Fruit fly (Drosophila melanogaster) whole organism, embryonic: ENCODE data around the gene CG6479.
A peak's percentile ranks its signal among the peaks of the same experiment; 100 is the strongest.

Experiments used
- Atf6 ChIP-seq: fragments of 200-800 bp; sonication (Bioruptor generic); IDR thresholded peaks from 2 replicates; pipeline ENCODE4 v1.3.6; 2022; ENCODE audit warnings: missing biosample characterization, missing genetic modification characterization
- CG11398 ChIP-seq: fragments of 200-800 bp; sonication (Bioruptor generic); optimal IDR thresholded peaks from 2 replicates; lab custom pipeline; 2016; ENCODE audit warnings: missing biosample characterization, missing genetic modification characterization
- CG14014 ChIP-seq: fragments of 200-800 bp; sonication (Bioruptor generic); IDR thresholded peaks from 2 replicates; pipeline ENCODE4 v1.3.6; 2022; ENCODE audit warnings: missing biosample characterization, missing genetic modification characterization
- CG17385 ChIP-seq: fragments of 200-800 bp; sonication (Bioruptor generic); optimal IDR thresholded peaks from 3 replicates; lab custom pipeline; 2018; ENCODE audit warnings: missing biosample characterization, mild to moderate bottlenecking, missing genetic modification characterization
- CG17829 ChIP-seq: fragments of 200-800 bp; optimal IDR thresholded peaks from 2 replicates; lab custom pipeline; 2019; ENCODE audit warnings: missing biosample characterization, mild to moderate bottlenecking, missing genetic modification characterization, moderate library complexity
- CG18011 ChIP-seq: fragments of 200-800 bp; sonication (Bioruptor generic); optimal IDR thresholded peaks from 2 replicates; lab custom pipeline; 2017; ENCODE audit warnings: missing biosample characterization, missing genetic modification characterization, mild to moderate bottlenecking, moderate library complexity, missing genotype
- CG18262 ChIP-seq: fragments of 200-800 bp; optimal IDR thresholded peaks from 3 replicates; lab custom pipeline; 2019; ENCODE audit warnings: missing biosample characterization, mild to moderate bottlenecking, missing genetic modification characterization, moderate library complexity
- CG30403 ChIP-seq: fragments of 200-800 bp; sonication (Bioruptor generic); optimal IDR thresholded peaks from 3 replicates; lab custom pipeline; 2016; ENCODE audit warnings: missing biosample characterization, missing genetic modification characterization
- CG3838 ChIP-seq: fragments of 200-800 bp; sonication (Bioruptor generic); optimal IDR thresholded peaks from 3 replicates; lab custom pipeline; 2016; ENCODE audit warnings: missing biosample characterization, missing genetic modification characterization
- CG42726 ChIP-seq: fragments of 200-800 bp; sonication (Bioruptor generic); IDR thresholded peaks from 2 replicates; pipeline ENCODE4 v1.3.6; 2022; ENCODE audit warnings: missing biosample characterization, missing genetic modification characterization; ENCODE audit not compliant: partially characterized antibody
- CG43689 ChIP-seq: fragments of 200-800 bp; sonication (Bioruptor generic); IDR thresholded peaks from 2 replicates; pipeline ENCODE4 v1.3.6; 2022; ENCODE audit warnings: missing biosample characterization, missing genetic modification characterization
- CG4730 ChIP-seq: fragments of 200-800 bp; sonication (Bioruptor generic); IDR thresholded peaks from 2 replicates; pipeline ENCODE4 v1.3.6; 2022; ENCODE audit warnings: missing biosample characterization, missing genetic modification characterization
- CG5180 ChIP-seq: fragments of 200-800 bp; sonication (Bioruptor generic); optimal IDR thresholded peaks from 3 replicates; lab custom pipeline; 2017; ENCODE audit warnings: missing biosample characterization, missing genetic modification characterization, mild to moderate bottlenecking, moderate library complexity, missing genetic modification reagents
- CG6689 ChIP-seq: fragments of 200-800 bp; sonication (Bioruptor generic); IDR thresholded peaks from 2 replicates; pipeline ENCODE4 v1.3.6; 2022; ENCODE audit warnings: missing biosample characterization, missing genetic modification characterization
- CG8388 ChIP-seq: fragments of 200-800 bp; sonication (Bioruptor generic); optimal IDR thresholded peaks from 2 replicates; lab custom pipeline; 2019; ENCODE audit warnings: missing biosample characterization, mild to moderate bottlenecking, missing genetic modification characterization, moderate library complexity
- CG9215 ChIP-seq: fragments of 200-800 bp; sonication (Bioruptor generic); IDR thresholded peaks from 2 replicates; pipeline ENCODE4 v1.3.6; 2022; ENCODE audit warnings: missing biosample characterization, missing genetic modification characterization
- CG9797 ChIP-seq: fragments of 200-800 bp; sonication (Bioruptor generic); optimal IDR thresholded peaks from 3 replicates; lab custom pipeline; 2018; ENCODE audit warnings: missing biosample characterization, mild to moderate bottlenecking, missing genetic modification characterization
- Dad ChIP-seq: fragments of 200-800 bp; sonication (Bioruptor generic); optimal IDR thresholded peaks from 3 replicates; lab custom pipeline; 2016; ENCODE audit warnings: missing biosample characterization, missing genetic modification characterization
- Dp ChIP-seq: fragments of 200-800 bp; sonication (Bioruptor generic); optimal IDR thresholded peaks from 2 replicates; lab custom pipeline; 2018; ENCODE audit warnings: missing biosample characterization, mild to moderate bottlenecking, missing genetic modification characterization, moderate library complexity
- Fer1 ChIP-seq: fragments of 200-800 bp; sonication (Bioruptor generic); optimal IDR thresholded peaks from 2 replicates; lab custom pipeline; 2017; ENCODE audit warnings: missing biosample characterization, mild to moderate bottlenecking, missing genetic modification characterization
- HLH4C ChIP-seq: fragments of 200-800 bp; sonication (Bioruptor generic); IDR thresholded peaks from 3 replicates; pipeline ENCODE4 v1.3.6; 2022; ENCODE audit warnings: missing biosample characterization, missing genetic modification characterization; ENCODE audit not compliant: partially characterized antibody
- HLH54F ChIP-seq: fragments of 200-800 bp; sonication (Bioruptor generic); optimal IDR thresholded peaks from 3 replicates; lab custom pipeline; 2016; ENCODE audit warnings: missing biosample characterization, missing genetic modification characterization
- Hsf ChIP-seq: fragments of 200-800 bp; sonication (Bioruptor generic); optimal IDR thresholded peaks from 3 replicates; lab custom pipeline; 2016; ENCODE audit warnings: missing biosample characterization, missing genetic modification characterization
- Jarid2 ChIP-seq: fragments of 200-800 bp; sonication (Bioruptor generic); optimal IDR thresholded peaks from 3 replicates; lab custom pipeline; 2017; ENCODE audit warnings: mild to moderate bottlenecking, missing biosample characterization, missing genetic modification reagents, missing genetic modification characterization
- NC2α ChIP-seq: fragments of 200-800 bp; sonication (Bioruptor generic); optimal IDR thresholded peaks from 2 replicates; lab custom pipeline; 2016; ENCODE audit warnings: missing biosample characterization, missing genetic modification characterization
- PHDP ChIP-seq: fragments of 200-800 bp; sonication (Bioruptor generic); optimal IDR thresholded peaks from 3 replicates; lab custom pipeline; 2018; ENCODE audit warnings: missing biosample characterization, mild to moderate bottlenecking, missing genetic modification characterization, moderate library complexity
- Ravus ChIP-seq: fragments of 200-800 bp; sonication (Bioruptor generic); IDR thresholded peaks from 2 replicates; pipeline ENCODE4 v1.3.6; 2022; ENCODE audit warnings: missing biosample characterization, missing genetic modification characterization
- Rx ChIP-seq: fragments of 200-800 bp; sonication (Bioruptor generic); IDR thresholded peaks from 2 replicates; pipeline ENCODE4 v1.3.6; 2022; ENCODE audit warnings: missing biosample characterization, missing genetic modification characterization
- Sin3A ChIP-seq: fragments of >200 bp; optimal IDR thresholded peaks from 2 replicates; lab custom pipeline; 2018
- Vsx1 ChIP-seq: fragments of 200-800 bp; sonication (Bioruptor generic); optimal IDR thresholded peaks from 2 replicates; lab custom pipeline; 2017; ENCODE audit warnings: missing biosample characterization, mild to moderate bottlenecking, missing genetic modification characterization, missing genetic modification reagents
- YL-1 ChIP-seq: fragments of 200-800 bp; sonication (Bioruptor generic); optimal IDR thresholded peaks from 3 replicates; lab custom pipeline; 2017; ENCODE audit warnings: missing biosample characterization, mild to moderate bottlenecking, missing genetic modification characterization
- ase ChIP-seq: fragments of 200-800 bp; sonication (Bioruptor generic); IDR thresholded peaks from 3 replicates; pipeline ENCODE4 v1.3.6; 2022; ENCODE audit warnings: missing biosample characterization, missing genetic modification characterization
- btn ChIP-seq: fragments of 200-800 bp; sonication (Bioruptor generic); optimal IDR thresholded peaks from 2 replicates; lab custom pipeline; 2016; ENCODE audit warnings: missing biosample characterization, missing genetic modification characterization
- dm ChIP-seq: fragments of 200-800 bp; sonication (Bioruptor generic); optimal IDR thresholded peaks from 3 replicates; lab custom pipeline; 2016; ENCODE audit warnings: missing biosample characterization, missing genetic modification characterization
- dpn ChIP-seq, 2 experiments: fragments of 200-800 bp; sonication (Bioruptor generic); optimal IDR thresholded peaks; 3 replicates each; lab custom pipeline; 2016; ENCODE audit warnings: missing biosample characterization in 2 of 2, missing genetic modification characterization in 2 of 2
- eyg ChIP-seq: fragments of 200-800 bp; sonication (Bioruptor generic); optimal IDR thresholded peaks from 3 replicates; lab custom pipeline; 2016; ENCODE audit warnings: missing biosample characterization, missing genetic modification characterization
- grau ChIP-seq: fragments of 200-800 bp; optimal IDR thresholded peaks from 3 replicates; lab custom pipeline; 2019; ENCODE audit warnings: missing biosample characterization, mild to moderate bottlenecking, missing genetic modification characterization, moderate library complexity
- ham ChIP-seq: fragments of 200-800 bp; sonication (Bioruptor generic); IDR thresholded peaks from 2 replicates; pipeline ENCODE4 v1.3.6; 2022; ENCODE audit warnings: missing biosample characterization, missing genetic modification characterization
- insv ChIP-seq, 2 experiments: fragments of 200-800 bp; sonication (Bioruptor generic); optimal IDR thresholded peaks; 3 replicates each; lab custom pipeline; 2016 to 2018; ENCODE audit warnings: missing biosample characterization in 2 of 2, missing genetic modification characterization in 2 of 2
- jigr1 ChIP-seq: fragments of 200-800 bp; sonication (Bioruptor generic); IDR thresholded peaks from 3 replicates; pipeline ENCODE4 v1.3.6; 2022; ENCODE audit warnings: missing biosample characterization, missing genetic modification characterization
- lilli ChIP-seq: fragments of 200-800 bp; sonication (Bioruptor generic); optimal IDR thresholded peaks from 3 replicates; lab custom pipeline; 2016; ENCODE audit warnings: missing biosample characterization, missing genetic modification characterization
- nom ChIP-seq: fragments of 200-800 bp; sonication (Bioruptor generic); optimal IDR thresholded peaks from 2 replicates; lab custom pipeline; 2017; ENCODE audit warnings: missing biosample characterization, missing genetic modification characterization, mild to moderate bottlenecking, moderate library complexity, missing genetic modification reagents
- prd ChIP-seq, 3 experiments: fragments of >200 bp in 2 of 3; fragments of 200-800 bp in 1 of 3; sonication (Bioruptor generic) in 1 of 3; optimal IDR thresholded peaks in 2 of 3; IDR thresholded peaks in 1 of 3; 2 replicates in 2 of 3; 3 replicates in 1 of 3; pipeline versions ENCODE4 v1.3.6 to Lab custom; 2017 to 2022; ENCODE audit warnings: missing biosample characterization in 1 of 3, missing genetic modification characterization in 1 of 3
- run ChIP-seq: fragments of 200-800 bp; sonication (Bioruptor generic); optimal IDR thresholded peaks from 3 replicates; lab custom pipeline; 2018; ENCODE audit warnings: missing biosample characterization, mild to moderate bottlenecking, missing genetic modification characterization
- sc ChIP-seq, 3 experiments: fragments of >200 bp in 2 of 3; fragments of 200-800 bp in 1 of 3; sonication (Bioruptor generic) in 1 of 3; optimal IDR thresholded peaks; 2 replicates in 2 of 3; 3 replicates in 1 of 3; lab custom pipeline; 2017; ENCODE audit warnings: mild to moderate bottlenecking in 1 of 3, missing biosample characterization in 1 of 3, missing genetic modification characterization in 1 of 3, missing genetic modification reagents in 1 of 3
- sisA ChIP-seq: fragments of 200-800 bp; sonication (Bioruptor generic); IDR thresholded peaks from 2 replicates; pipeline ENCODE4 v1.3.6; 2022; ENCODE audit warnings: missing biosample characterization, missing genetic modification characterization
- sqz ChIP-seq: fragments of 200-800 bp; sonication (Bioruptor generic); optimal IDR thresholded peaks from 3 replicates; lab custom pipeline; 2018; ENCODE audit warnings: missing biosample characterization, mild to moderate bottlenecking, missing genetic modification characterization
- stc ChIP-seq: fragments of 200-800 bp; sonication (Bioruptor generic); IDR thresholded peaks from 2 replicates; pipeline ENCODE4 v1.3.6; 2022; ENCODE audit warnings: missing biosample characterization, missing genetic modification characterization
- tap ChIP-seq: fragments of 200-800 bp; optimal IDR thresholded peaks from 3 replicates; lab custom pipeline; 2019; ENCODE audit warnings: missing biosample characterization, mild to moderate bottlenecking, missing genetic modification characterization, moderate library complexity
- tna ChIP-seq: fragments of 200-800 bp; sonication (Bioruptor generic); IDR thresholded peaks from 2 replicates; pipeline ENCODE4 v1.3.6; 2022; ENCODE audit warnings: missing biosample characterization, missing genetic modification characterization; ENCODE audit not compliant: partially characterized antibody
- tx ChIP-seq: fragments of 200-800 bp; sonication (Bioruptor generic); optimal IDR thresholded peaks from 2 replicates; lab custom pipeline; 2016; ENCODE audit warnings: missing biosample characterization, missing genetic modification characterization
- yki ChIP-seq: fragments of >200 bp; optimal IDR thresholded peaks from 3 replicates; lab custom pipeline; 2018

The CG6479 gene

DNA sequence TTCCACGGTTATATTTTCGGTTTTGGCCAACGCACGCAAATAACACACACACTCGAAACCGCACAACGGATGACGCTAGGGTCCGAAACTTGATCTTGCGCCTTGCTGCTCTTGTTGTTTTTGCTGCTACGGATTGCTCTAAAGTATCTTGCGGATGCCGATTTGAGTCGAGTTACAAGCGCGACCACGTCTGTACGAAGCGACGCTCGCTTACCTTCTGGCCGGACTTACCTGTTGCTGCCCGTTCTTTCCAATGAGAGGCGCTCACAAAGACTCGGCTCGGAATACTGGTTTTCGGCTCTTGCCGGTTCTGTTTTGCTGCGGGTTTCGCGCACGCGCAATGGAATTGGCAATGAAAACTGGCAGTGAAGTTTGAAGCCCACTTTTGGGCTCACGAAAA is 40.2 kb upstream of the CG6479 start, which contains the start of gene Cad74A (continued):
- no peak for TF ChIP-seq lilli (GFP tag; lab: Kevin White, UChicago)
- TF ChIP-seq CG17829 (tag; lab: Kevin White, UChicago), result peak; percentile 9
- TF ChIP-seq tap (tag; lab: Kevin White, UChicago), result no peak
- TF ChIP-seq Atf6 (GFP tag; lab: Robert Waterston, UW), result no peak
- no peak for TF ChIP-seq CG9215 (GFP tag; lab: Robert Waterston, UW)
- TF ChIP-seq Ravus (GFP tag; lab: Robert Waterston, UW), result no peak
- TF ChIP-seq run, result no peak
- 0 out of 2 replicates have a peak, but pooled peaks have one; percentile 47 for TF ChIP-seq tna
- TF ChIP-seq sqz (GFP tag; lab: Kevin White, UChicago), result no peak
- TF ChIP-seq Rx (GFP tag; lab: Robert Waterston, UW), result no peak
- TF ChIP-seq CG17385 (GFP tag; lab: Kevin White, UChicago), result no peak
- TF ChIP-seq CG4730 (GFP tag; lab: Robert Waterston, UW), result no peak
- TF ChIP-seq sc (optimal IDR thresholded peaks at IDR 0.05; lab: Kevin White, UChicago), result no peak
- TF ChIP-seq sc (GFP tag; optimal IDR thresholded peaks at IDR 0.05; lab: Kevin White, UChicago), result no peak
- TF ChIP-seq Vsx1 (GFP tag; lab: Kevin White, UChicago), result no peak
- TF ChIP-seq CG42726, result peak; percentile 39; the same call in 1 of the 2 replicates
- no peak for TF ChIP-seq NC2α (GFP tag; lab: Kevin White, UChicago)
- no peak for TF ChIP-seq CG6689 (GFP tag; lab: Robert Waterston, UW)
- no peak for TF ChIP-seq Hsf (GFP tag; lab: Kevin White, UChicago)
- no peak for TF ChIP-seq Sin3A (lab: Kevin White, UChicago)
- no peak for TF ChIP-seq sisA (GFP tag; lab: Robert Waterston, UW)
- TF ChIP-seq jigr1, result no peak
- TF ChIP-seq CG18262 (tag; lab: Kevin White, UChicago), result no peak
- TF ChIP-seq CG8388, result no peak
- no peak for TF ChIP-seq CG43689 (GFP tag; lab: Robert Waterston, UW)
- TF ChIP-seq CG9797, result no peak
- TF ChIP-seq btn (GFP tag; lab: Kevin White, UChicago), result no peak
- no peak for TF ChIP-seq HLH54F (GFP tag; lab: Kevin White, UChicago)
- peak in 1 of 2 experiments; percentile 81 for TF ChIP-seq insv (GFP tag; optimal IDR thresholded peaks at IDR 0.05; lab: Kevin White, UChicago)
- no peak for TF ChIP-seq CG18011 (GFP tag; lab: Kevin White, UChicago)
- TF ChIP-seq dm (GFP tag; lab: Kevin White, UChicago), result no peak
- no peak for TF ChIP-seq CG3838
- no peak for TF ChIP-seq ham
- no peak for TF ChIP-seq CG30403 (GFP tag; lab: Kevin White, UChicago)
- TF ChIP-seq grau (tag; lab: Kevin White, UChicago), result no peak
- no peak for TF ChIP-seq YL-1 (GFP tag; lab: Kevin White, UChicago)
- TF ChIP-seq Dad (GFP tag; lab: Kevin White, UChicago), result no peak
- TF ChIP-seq eyg (GFP tag; lab: Kevin White, UChicago), result no peak
- TF ChIP-seq tx, result no peak
- TF ChIP-seq prd (optimal IDR thresholded peaks at IDR 0.05; lab: Kevin White, UChicago), result no peak
- TF ChIP-seq prd (GFP tag; IDR thresholded peaks at IDR 0.05; lab: Robert Waterston, UW), result no peak
- no peak for TF ChIP-seq yki (lab: Kevin White, UChicago)
- no peak for TF ChIP-seq nom
- TF ChIP-seq PHDP, result no peak
- no peak for TF ChIP-seq stc (GFP tag; lab: Robert Waterston, UW)
- TF ChIP-seq Jarid2 (GFP tag; lab: Kevin White, UChicago), result peak; percentile 79
- TF ChIP-seq dpn (GFP tag; optimal IDR thresholded peaks at IDR 0.05; lab: Kevin White, UChicago), result no peak
- no peak for TF ChIP-seq CG5180 (GFP tag; lab: Kevin White, UChicago)
- TF ChIP-seq CG14014 (GFP tag; lab: Robert Waterston, UW), result no peak
- no peak for TF ChIP-seq HLH4C (GFP tag; lab: Robert Waterston, UW)
- TF ChIP-seq ase (GFP tag; lab: Robert Waterston, UW), result no peak
- TF ChIP-seq Fer1 (GFP tag; lab: Kevin White, UChicago), result no peak
- no peak for TF ChIP-seq Dp (GFP tag; lab: Kevin White, UChicago)
- TF ChIP-seq CG11398 (GFP tag; lab: Kevin White, UChicago), result no peak
